Fruit fly (Drosophila melanogaster) S2 (cell line): ENCODE data around the gene ear.

ENCODE experiments used
- CG8478 ChIP-seq: fragments of >200 bp; optimal IDR thresholded peaks from 2 replicates; lab custom pipeline; 2018
- CTCF ChIP-seq, 2 experiments: fragments of >200 bp; optimal IDR thresholded peaks; 2 replicates each; lab custom pipeline; 2018

dm6 chr3R:15361490-15361889 lies 40.9 kb downstream of the ear start, which contains the start of the genes Cog2 and Trax:
- TF ChIP-seq CG8478 (lab: Kevin White, UChicago): no peak
- TF ChIP-seq CTCF (optimal IDR thresholded peaks at IDR 0.05; lab: Kevin White, UChicago): no peak
